Worm (Caenorhabditis elegans) whole organism, late embryonic: ENCODE measurements around the gene C30B5.17.

Source experiments
- ahr-1 ChIP-seq: sonication (generic microtip); optimal IDR thresholded peaks from 2 replicates; lab custom pipeline; 2016; ENCODE audit warnings: missing genetic modification characterization, missing compliant biosample characterization
- ama-1 ChIP-seq: fragments of 150-350 bp; optimal IDR thresholded peaks from 2 replicates; lab custom pipeline; 2014
- ceh-34 ChIP-seq: sonication (generic microtip); optimal IDR thresholded peaks from 2 replicates; lab custom pipeline; 2016; ENCODE audit warnings: mild to moderate bottlenecking, missing genetic modification characterization, missing compliant biosample characterization
- ceh-48 ChIP-seq: sonication (generic microtip); optimal IDR thresholded peaks from 2 replicates; lab custom pipeline; 2016; ENCODE audit warnings: missing genetic modification characterization, inconsistent platforms, missing compliant biosample characterization
- dve-1 ChIP-seq: sonication (generic microtip); optimal IDR thresholded peaks from 2 replicates; lab custom pipeline; 2017; ENCODE audit warnings: antibody characterized with exemption, mild to moderate bottlenecking, missing genetic modification characterization, missing compliant biosample characterization
- elt-2 ChIP-seq: sonication (generic microtip); optimal IDR thresholded peaks from 2 replicates; lab custom pipeline; 2016; ENCODE audit warnings: missing genetic modification reagents, missing genetic modification characterization, missing compliant biosample characterization
- eyg-1 ChIP-seq: sonication (generic microtip); optimal IDR thresholded peaks from 2 replicates; lab custom pipeline; 2016; ENCODE audit warnings: missing genotype, missing genetic modification characterization, missing compliant biosample characterization
- nhr-11 ChIP-seq: fragments of 150-350 bp; optimal IDR thresholded peaks from 2 replicates; lab custom pipeline; 2014; ENCODE audit warnings: missing biosample characterization, missing genetic modification characterization
- npax-4 ChIP-seq: sonication (generic microtip); optimal IDR thresholded peaks from 2 replicates; lab custom pipeline; 2016; ENCODE audit warnings: missing genetic modification characterization, missing compliant biosample characterization
- pha-4 ChIP-seq: fragments of 150-350 bp; optimal IDR thresholded peaks from 2 replicates; lab custom pipeline; 2018; ENCODE audit warnings: missing biosample characterization, missing genetic modification reagents, missing genetic modification characterization
- pros-1 ChIP-seq: fragments of 150-350 bp; optimal IDR thresholded peaks from 2 replicates; lab custom pipeline; 2014; ENCODE audit warnings: missing biosample characterization, missing genetic modification reagents, missing genetic modification characterization
- ttx-3 ChIP-seq: sonication (generic microtip); optimal IDR thresholded peaks from 2 replicates; lab custom pipeline; 2016; ENCODE audit warnings: missing genetic modification reagents, missing genetic modification characterization, missing compliant biosample characterization

DNA sequence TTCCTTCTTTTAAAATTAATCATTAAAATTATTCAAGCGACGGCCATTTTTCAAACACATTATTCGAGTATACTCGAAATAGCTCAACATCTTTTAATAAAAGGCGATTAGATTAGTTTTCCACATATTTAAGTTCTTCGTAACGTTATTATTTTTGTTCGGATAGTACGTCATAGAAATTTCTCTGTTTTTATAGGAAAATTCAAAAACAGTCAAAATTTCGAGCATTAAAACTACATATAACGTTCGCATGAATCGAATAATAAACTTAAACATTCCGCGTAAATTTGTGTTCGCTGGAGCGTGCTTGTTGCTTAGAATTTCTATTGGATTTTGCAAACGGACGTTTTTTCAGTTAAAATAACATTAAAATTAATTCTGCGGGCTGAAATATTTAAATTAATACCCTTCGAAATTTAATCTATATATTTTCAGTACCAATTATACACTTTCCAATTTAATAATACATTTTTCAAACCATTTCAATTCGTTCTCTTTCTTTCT is 42.4 kb upstream of the C30B5.17 start, which contains the start of gene blos-4:
- TF ChIP-seq pha-4 (tag; lab: Kevin White, UChicago) (no peak), nhr-11 (tag; lab: Kevin White, UChicago) (no peak), ttx-3 (tag; lab: Kevin White, UChicago) (no peak), pros-1 (tag; lab: Kevin White, UChicago) (no peak), npax-4 (tag; lab: Kevin White, UChicago) (no peak), ahr-1 (tag; lab: Kevin White, UChicago) (no peak), elt-2 (tag; lab: Kevin White, UChicago) (no peak), dve-1 (tag; lab: Kevin White, UChicago) (no peak), eyg-1 (no peak), ama-1 (lab: Kevin White, UChicago) (no peak), ceh-48 (tag; lab: Kevin White, UChicago) (no peak), ceh-34 (tag; lab: Kevin White, UChicago) (no peak)
